Worm (Caenorhabditis elegans): Measurements from ENCODE around the gene tba-8.

- TF ChIP-seq dao-5 (tag; optimal IDR thresholded peaks at IDR 0.05): no peak
- TF ChIP-seq W03F9.2 (tag; optimal IDR thresholded peaks at IDR 0.05): no peak
These were observed 46.5 kb downstream of the tba-8 start for ce11 chrX:9411675-9412074.

All from whole organism, L4/young adult.